Fruit fly (Drosophila melanogaster) whole organism, pupa: ENCODE measurements around the gene CG13047.

Experiments
- CG12605 ChIP-seq: fragments of 200-800 bp; sonication (Bioruptor generic); IDR thresholded peaks from 2 replicates; pipeline ENCODE4 v1.3.6; 2022; ENCODE audit warnings: missing biosample characterization, missing genetic modification characterization
- CG32121 ChIP-seq: fragments of 200-800 bp; sonication (Bioruptor generic); IDR thresholded peaks from 2 replicates; pipeline ENCODE4 v1.3.6; 2022; ENCODE audit warnings: missing biosample characterization, missing genetic modification characterization
- CG8159 ChIP-seq: fragments of 200-800 bp; sonication (Bioruptor generic); optimal IDR thresholded peaks from 3 replicates; lab custom pipeline; 2018; ENCODE audit warnings: missing biosample characterization, mild to moderate bottlenecking, missing genetic modification characterization, moderate library complexity
- CG9948 ChIP-seq: fragments of 200-800 bp; sonication (Bioruptor generic); optimal IDR thresholded peaks from 2 replicates; lab custom pipeline; 2018; ENCODE audit warnings: missing biosample characterization, mild to moderate bottlenecking, missing genetic modification characterization, moderate library complexity
- EcR ChIP-seq: fragments of 200-800 bp; sonication (Bioruptor generic); optimal IDR thresholded peaks from 3 replicates; lab custom pipeline; 2019; ENCODE audit warnings: missing biosample characterization, missing genetic modification characterization, mild to moderate bottlenecking, moderate library complexity, missing genetic modification reagents
- Pif1A ChIP-seq: fragments of 200-800 bp; sonication (Bioruptor generic); optimal IDR thresholded peaks from 3 replicates; lab custom pipeline; 2016; ENCODE audit warnings: missing biosample characterization, missing genetic modification characterization
- Snoo ChIP-seq: fragments of 200-800 bp; sonication (Bioruptor generic); optimal IDR thresholded peaks from 3 replicates; lab custom pipeline; 2017; ENCODE audit warnings: missing biosample characterization, mild to moderate bottlenecking, missing genetic modification characterization, inconsistent platforms
- fd96Ca ChIP-seq: fragments of 200-800 bp; sonication (Bioruptor generic); IDR thresholded peaks from 3 replicates; pipeline ENCODE4 v1.3.6; 2022; ENCODE audit warnings: missing biosample characterization, missing genetic modification characterization

- TF ChIP-seq Pif1A, result no peak
- no peak for TF ChIP-seq CG8159
- no peak for TF ChIP-seq EcR (GFP tag; lab: Kevin White, UChicago)
- TF ChIP-seq CG32121 (GFP tag; lab: Robert Waterston, UW), result no peak
- TF ChIP-seq CG9948, result no peak
- no peak for TF ChIP-seq CG12605 (GFP tag; lab: Robert Waterston, UW)
- TF ChIP-seq Snoo (tag; lab: Kevin White, UChicago), result no peak
- TF ChIP-seq fd96Ca (GFP tag; lab: Robert Waterston, UW), result no peak
These were observed 23.2 kb upstream of the CG13047 start, which contains the start of gene CG13042 for dm6 chr3L:16308380-16308779.
